Worm (Caenorhabditis elegans): ENCODE data around the gene srh-217.

DNA sequence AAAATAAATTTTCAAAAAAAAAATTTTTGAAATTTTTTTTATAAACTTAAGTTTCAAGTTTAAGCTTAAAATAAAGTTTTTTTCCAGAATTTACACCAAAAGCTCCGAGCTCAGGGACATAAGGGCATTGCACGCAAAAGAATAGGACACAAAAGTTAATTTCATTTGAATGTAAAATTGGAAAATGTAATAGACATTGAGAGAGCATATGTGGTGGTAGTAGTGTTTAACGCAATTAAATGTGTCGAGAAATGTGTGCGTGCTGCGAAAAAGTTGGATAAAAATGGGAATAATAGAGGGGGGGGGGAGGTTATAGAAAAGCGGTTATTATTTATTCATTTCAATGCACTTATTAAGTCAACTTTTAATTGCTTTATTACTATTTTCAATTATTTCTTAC is 25.3 kb upstream of the srh-217 start:
- TF ChIP-seq fos-1 (tag; optimal IDR thresholded peaks at IDR 0.05) = no peak
- TF ChIP-seq ztf-4 (tag; optimal IDR thresholded peaks at IDR 0.05) = no peak
- no peak for TF ChIP-seq egl-27 (tag; optimal IDR thresholded peaks at IDR 0.05)
- no peak for TF ChIP-seq zag-1 (tag; optimal IDR thresholded peaks at IDR 0.05)
- TF ChIP-seq swsn-7 (tag; optimal IDR thresholded peaks at IDR 0.05) = no peak
- no peak for TF ChIP-seq nhr-28 (tag; optimal IDR thresholded peaks at IDR 0.05)
